Worm (Caenorhabditis elegans): ENCODE results near the gene F20A1.8.
A peak's percentile ranks its signal among the peaks of the same experiment; 100 is the strongest.
"Not testable (repeated sequence)": the region's sequence is repeated elsewhere in the genome, so short reads cannot be mapped to it uniquely, and the experiment has no call there.

The F20A1.8 gene

ce11 chrV:7068861-7069260, 21.4 kb upstream of the F20A1.8 start:
- TF ChIP-seq hnd-1 (tag; optimal IDR thresholded peaks at IDR 0.05): no peak
- TF ChIP-seq sea-1 (GFP tag; conservative IDR thresholded peaks at IDR 0.05): no peak
- TF ChIP-seq flt-1 (GFP tag; IDR thresholded peaks at IDR 0.05): no peak
- TF ChIP-seq tbx-37 (GFP tag; conservative IDR thresholded peaks at IDR 0.05): no peak
- no peak for TF ChIP-seq pes-1 (GFP tag; IDR thresholded peaks at IDR 0.05)
- no peak for TF ChIP-seq tra-4 (tag; optimal IDR thresholded peaks at IDR 0.05)
- TF ChIP-seq B0310.2 (tag; optimal IDR thresholded peaks at IDR 0.05): no peak
- TF ChIP-seq F13C5.2 (tag; optimal IDR thresholded peaks at IDR 0.05): no peak
- TF ChIP-seq hmbx-1 (tag; optimal IDR thresholded peaks at IDR 0.05): no peak
- no peak for TF ChIP-seq hmg-4 (GFP tag; optimal IDR thresholded peaks at IDR 0.05)
- no peak for TF ChIP-seq ets-7 (tag; optimal IDR thresholded peaks at IDR 0.05)
- no peak for TF ChIP-seq ceh-36 (tag; optimal IDR thresholded peaks at IDR 0.05)
- TF ChIP-seq tbx-11 (GFP tag; IDR thresholded peaks at IDR 0.05): no peak
- no peak for TF ChIP-seq aly-1 (tag; optimal IDR thresholded peaks at IDR 0.05)
- TF ChIP-seq ceh-13 (GFP tag; optimal IDR thresholded peaks at IDR 0.05): no peak
- TF ChIP-seq ama-1 (optimal IDR thresholded peaks at IDR 0.05): no peak
- no peak for TF ChIP-seq scrt-1 (GFP tag; IDR thresholded peaks at IDR 0.05)

- TF ChIP-seq ceh-13 (GFP tag; optimal IDR thresholded peaks at IDR 0.05) (no peak), sea-1 (GFP tag; conservative IDR thresholded peaks at IDR 0.05) (no peak), ets-7 (tag; optimal IDR thresholded peaks at IDR 0.05) (no peak), tbx-11 (GFP tag; IDR thresholded peaks at IDR 0.05) (no peak), flt-1 (GFP tag; IDR thresholded peaks at IDR 0.05) (no peak), hmbx-1 (tag; optimal IDR thresholded peaks at IDR 0.05) (no peak), F13C5.2 (tag; optimal IDR thresholded peaks at IDR 0.05) (no peak), pes-1 (GFP tag; IDR thresholded peaks at IDR 0.05) (no peak), tra-4 (tag; optimal IDR thresholded peaks at IDR 0.05) (no peak)
These were observed 17.8 kb upstream of the F20A1.8 start, which contains the start of gene Y57E12AR.1 for ce11 chrV:7065226-7065625. Y57E12AR.1 (minus strand) TSS chrV:7065326.

ce11 chrV:7062790-7063189, 15.4 kb upstream of the F20A1.8 start, which contains the start of gene tmem-258:
tmem-258 (plus strand) TSS chrV:7063174.
- TF ChIP-seq B0310.2 (tag; optimal IDR thresholded peaks at IDR 0.05); ceh-13 (GFP tag; optimal IDR thresholded peaks at IDR 0.05); hmbx-1 (tag; optimal IDR thresholded peaks at IDR 0.05): not testable (repeated sequence)

ce11 chrV:7060396-7060795, 13.0 kb upstream of the F20A1.8 start, which contains the start of the genes Y57E12AL.6 and Y57E12AL.1:
Y57E12AL.6 (minus strand) TSS chrV:7060470.
Y57E12AL.1 (plus strand) TSS chrV:7060530.
- TF ChIP-seq tra-4 (tag; optimal IDR thresholded peaks at IDR 0.05) (no peak), ets-7 (tag; optimal IDR thresholded peaks at IDR 0.05) (no peak), tbx-37 (GFP tag; conservative IDR thresholded peaks at IDR 0.05) (0 out of 2 replicates have a peak, but pooled peaks have one; percentile 39), F13C5.2 (tag; optimal IDR thresholded peaks at IDR 0.05) (peak; percentile 70), hnd-1 (tag; optimal IDR thresholded peaks at IDR 0.05) (peak; percentile 22), B0310.2 (tag; optimal IDR thresholded peaks at IDR 0.05) (no peak), ama-1 (optimal IDR thresholded peaks at IDR 0.05) (no peak), aly-1 (tag; optimal IDR thresholded peaks at IDR 0.05) (peak; percentile 51), ceh-13 (GFP tag; optimal IDR thresholded peaks at IDR 0.05) (peak; percentile 13), tbx-11 (GFP tag; IDR thresholded peaks at IDR 0.05) (peak; percentile 66; the same call in 1 of the 2 replicates), sea-1 (GFP tag; conservative IDR thresholded peaks at IDR 0.05) (no peak), pes-1 (GFP tag; IDR thresholded peaks at IDR 0.05) (peak; percentile 75), flt-1 (GFP tag; IDR thresholded peaks at IDR 0.05) (peak; percentile 53; the same call in 1 of the 2 replicates), hmbx-1 (tag; optimal IDR thresholded peaks at IDR 0.05) (no peak), scrt-1 (GFP tag; IDR thresholded peaks at IDR 0.05) (0 out of 2 replicates have a peak, but pooled peaks have one; percentile 48), ceh-36 (tag; optimal IDR thresholded peaks at IDR 0.05) (peak; percentile 53), hmg-4 (GFP tag; optimal IDR thresholded peaks at IDR 0.05) (peak; percentile 21)

- TF ChIP-seq tra-4 (tag; optimal IDR thresholded peaks at IDR 0.05): no peak
- no peak for TF ChIP-seq ceh-36 (tag; optimal IDR thresholded peaks at IDR 0.05)
- no peak for TF ChIP-seq hmbx-1 (tag; optimal IDR thresholded peaks at IDR 0.05)
- TF ChIP-seq aly-1 (tag; optimal IDR thresholded peaks at IDR 0.05): no peak
- TF ChIP-seq ets-7 (tag; optimal IDR thresholded peaks at IDR 0.05): no peak
- no peak for TF ChIP-seq flt-1 (GFP tag; IDR thresholded peaks at IDR 0.05)
- no peak for TF ChIP-seq sea-1 (GFP tag; conservative IDR thresholded peaks at IDR 0.05)
- TF ChIP-seq ama-1 (optimal IDR thresholded peaks at IDR 0.05): no peak
- no peak for TF ChIP-seq tbx-11 (GFP tag; IDR thresholded peaks at IDR 0.05)
- TF ChIP-seq F13C5.2 (tag; optimal IDR thresholded peaks at IDR 0.05): no peak
- TF ChIP-seq pes-1 (GFP tag; IDR thresholded peaks at IDR 0.05): no peak
- no peak for TF ChIP-seq scrt-1 (GFP tag; IDR thresholded peaks at IDR 0.05)
- TF ChIP-seq hmg-4 (GFP tag; optimal IDR thresholded peaks at IDR 0.05): no peak
- TF ChIP-seq ceh-13 (GFP tag; optimal IDR thresholded peaks at IDR 0.05): no peak
- TF ChIP-seq tbx-37 (GFP tag; conservative IDR thresholded peaks at IDR 0.05): no peak
These were observed 11.9 kb upstream of the F20A1.8 start, which contains the start of gene mdt-6 for ce11 chrV:7059350-7059749. mdt-6 (minus strand) TSS chrV:7059624.

- TF ChIP-seq aly-1 (tag; optimal IDR thresholded peaks at IDR 0.05); hmg-4 (GFP tag; optimal IDR thresholded peaks at IDR 0.05); ets-7 (tag; optimal IDR thresholded peaks at IDR 0.05): not testable (repeated sequence)
These were observed 10.4 kb upstream of the F20A1.8 start, which contains the start of gene Y57E12AL.2 for ce11 chrV:7057795-7058194. Y57E12AL.2 (plus strand) TSS chrV:7058095.

ce11 chrV:7054598-7054997, 7.2 kb upstream of the F20A1.8 start, which contains the start of gene spig-8:
spig-8 (plus strand) TSS chrV:7054898.
- TF ChIP-seq hmbx-1 (tag; optimal IDR thresholded peaks at IDR 0.05) (no peak), tbx-11 (GFP tag; IDR thresholded peaks at IDR 0.05) (no peak), ceh-36 (tag; optimal IDR thresholded peaks at IDR 0.05) (no peak), hmg-4 (GFP tag; optimal IDR thresholded peaks at IDR 0.05) (no peak), ama-1 (optimal IDR thresholded peaks at IDR 0.05) (no peak), F13C5.2 (tag; optimal IDR thresholded peaks at IDR 0.05) (no peak), scrt-1 (GFP tag; IDR thresholded peaks at IDR 0.05) (no peak), sea-1 (GFP tag; conservative IDR thresholded peaks at IDR 0.05) (no peak), B0310.2 (tag; optimal IDR thresholded peaks at IDR 0.05) (no peak), aly-1 (tag; optimal IDR thresholded peaks at IDR 0.05) (no peak), ets-7 (tag; optimal IDR thresholded peaks at IDR 0.05) (no peak), tra-4 (tag; optimal IDR thresholded peaks at IDR 0.05) (no peak), tbx-37 (GFP tag; conservative IDR thresholded peaks at IDR 0.05) (no peak), ceh-13 (GFP tag; optimal IDR thresholded peaks at IDR 0.05) (no peak), pes-1 (GFP tag; IDR thresholded peaks at IDR 0.05) (no peak), hnd-1 (tag; optimal IDR thresholded peaks at IDR 0.05) (no peak), flt-1 (GFP tag; IDR thresholded peaks at IDR 0.05) (no peak)
